Worm (Caenorhabditis elegans) whole organism, L4 larva: ENCODE measurements around the gene txt-1.

Experiments
- T20F7.1 ChIP-seq: fragments of 200-800 bp; sonication (Bioruptor generic); optimal IDR thresholded peaks from 2 replicates; lab custom pipeline; 2018; ENCODE audit warnings: mild to moderate bottlenecking, missing genetic modification characterization, missing compliant biosample characterization
- dmd-6 ChIP-seq: fragments of 200-800 bp; sonication (Bioruptor generic); IDR thresholded peaks from 2 replicates; pipeline ENCODE4 v1.3.6; 2022; ENCODE audit warnings: missing genetic modification reagents, missing genetic modification characterization, missing compliant biosample characterization
- dpl-1 ChIP-seq: fragments of 150-350 bp; optimal IDR thresholded peaks from 2 replicates; lab custom pipeline; 2014; ENCODE audit warnings: missing biosample characterization, missing genetic modification reagents, missing genetic modification characterization
- dve-1 ChIP-seq: sonication (generic microtip); optimal IDR thresholded peaks from 2 replicates; lab custom pipeline; 2017; ENCODE audit warnings: antibody characterized with exemption, mild to moderate bottlenecking, missing genetic modification characterization, missing compliant biosample characterization; ENCODE audit not compliant: insufficient read depth
- jun-1 ChIP-seq: fragments of 150-350 bp; optimal IDR thresholded peaks from 2 replicates; lab custom pipeline; 2014; ENCODE audit warnings: missing biosample characterization, missing genetic modification reagents, missing genetic modification characterization
- lin-39 ChIP-seq: fragments of 150-350 bp; optimal IDR thresholded peaks from 2 replicates; lab custom pipeline; 2014; ENCODE audit warnings: missing biosample characterization, missing genetic modification reagents, missing genetic modification characterization
- mdt-29 ChIP-seq: fragments of 200-800 bp; sonication (Bioruptor generic); IDR thresholded peaks from 2 replicates; pipeline ENCODE4 v1.3.6; 2022; ENCODE audit warnings: missing genetic modification reagents, missing genetic modification characterization, missing compliant biosample characterization
- nhr-10 ChIP-seq: fragments of 150-350 bp; optimal IDR thresholded peaks from 2 replicates; lab custom pipeline; 2014; ENCODE audit warnings: missing biosample characterization, missing genetic modification characterization
- nhr-28 ChIP-seq: fragments of 150-350 bp; optimal IDR thresholded peaks from 2 replicates; lab custom pipeline; 2014; ENCODE audit warnings: missing biosample characterization, missing genetic modification characterization
- pha-4 ChIP-seq, 2 experiments: fragments of 150-350 bp in 1 of 2; fragments of 200-800 bp in 1 of 2; sonication (Bioruptor generic) in 1 of 2; IDR thresholded peaks in 1 of 2; optimal IDR thresholded peaks in 1 of 2; 2 replicates each; pipeline versions ENCODE4 v1.3.6 to Lab custom; 2014 to 2022; ENCODE audit warnings: missing genetic modification characterization in 2 of 2, missing genetic modification reagents in 2 of 2, missing biosample characterization in 1 of 2, missing compliant biosample characterization in 1 of 2
- snpc-4 ChIP-seq: fragments of 150-350 bp; optimal IDR thresholded peaks from 2 replicates; lab custom pipeline; 2014; ENCODE audit warnings: missing biosample characterization, missing genetic modification characterization
- unc-62 ChIP-seq, 3 experiments: fragments of 150-350 bp in 1 of 3; sonication (generic microtip); optimal IDR thresholded peaks in 2 of 3; peaks in 1 of 3; 1 replicate in 1 of 3; 2 replicates in 2 of 3; lab custom pipeline; 2014 to 2017; ENCODE audit warnings: missing biosample characterization in 3 of 3, missing genetic modification characterization in 3 of 3, missing genetic modification reagents in 3 of 3, missing genotype in 1 of 3

DNA sequence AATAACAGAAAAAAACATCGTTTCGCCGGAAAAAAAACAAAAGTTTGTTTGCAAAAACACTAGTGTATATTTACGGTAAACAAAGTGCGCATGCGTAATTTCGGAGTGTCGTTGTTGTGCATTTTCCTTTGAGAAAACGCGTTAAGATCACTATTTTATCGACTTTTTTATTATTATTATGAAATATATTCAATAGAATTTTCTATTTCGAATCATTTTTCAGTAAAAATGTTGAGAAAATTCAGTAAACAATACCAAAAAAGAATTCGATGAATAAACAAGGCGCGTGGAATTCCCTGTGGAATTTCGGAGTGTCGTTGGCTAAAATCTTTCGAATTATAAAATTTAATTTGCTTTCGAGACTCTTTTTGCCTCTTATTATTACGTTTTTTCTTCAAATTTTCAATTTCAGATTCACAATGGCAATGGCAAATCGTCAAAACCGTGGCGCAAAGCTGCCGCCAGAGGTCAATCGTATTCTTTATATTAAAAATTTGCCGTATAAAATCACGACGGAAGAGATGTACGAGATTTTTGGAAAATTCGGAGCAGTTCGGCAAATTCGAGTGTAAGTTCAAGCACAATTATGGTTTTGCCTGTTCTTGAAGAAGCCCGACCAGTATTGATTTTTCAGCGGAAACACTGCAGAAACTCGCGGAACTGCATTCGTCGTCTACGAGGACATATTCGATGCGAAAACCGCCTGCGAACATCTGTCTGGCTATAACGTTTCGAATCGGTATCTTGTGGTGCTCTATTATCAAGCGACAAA is 7.8 kb upstream of the txt-1 start, which contains the start of the genes luc-7L3 and sftb-6:
- TF ChIP-seq pha-4 (GFP tag; IDR thresholded peaks at IDR 0.05; lab: Robert Waterston, UW), result no peak
- no peak for TF ChIP-seq pha-4 (tag; optimal IDR thresholded peaks at IDR 0.05; lab: Kevin White, UChicago)
- TF ChIP-seq nhr-28 (tag; lab: Kevin White, UChicago), result no peak
- TF ChIP-seq unc-62 (GFP tag; optimal IDR thresholded peaks at IDR 0.05 in 1 of 2; lab: Kevin White, UChicago), result no peak
- TF ChIP-seq unc-62 (tag; optimal IDR thresholded peaks at IDR 0.05; lab: Kevin White, UChicago), result no peak
- no peak for TF ChIP-seq mdt-29 (GFP tag; lab: Robert Waterston, UW)
- TF ChIP-seq snpc-4, result no peak
- TF ChIP-seq T20F7.1, result peak; percentile 100
- TF ChIP-seq dve-1, result peak; percentile 37
- no peak for TF ChIP-seq nhr-10 (tag; lab: Kevin White, UChicago)
- TF ChIP-seq dmd-6 (GFP tag; lab: Robert Waterston, UW), result no peak
- peak; percentile 64 for TF ChIP-seq dpl-1 (GFP tag; lab: Kevin White, UChicago)
- no peak for TF ChIP-seq jun-1 (tag; lab: Kevin White, UChicago)
- no peak for TF ChIP-seq lin-39
